Fruit fly (Drosophila melanogaster): Measurements from ENCODE around the gene CG18170.

CG18170 gene

DNA sequence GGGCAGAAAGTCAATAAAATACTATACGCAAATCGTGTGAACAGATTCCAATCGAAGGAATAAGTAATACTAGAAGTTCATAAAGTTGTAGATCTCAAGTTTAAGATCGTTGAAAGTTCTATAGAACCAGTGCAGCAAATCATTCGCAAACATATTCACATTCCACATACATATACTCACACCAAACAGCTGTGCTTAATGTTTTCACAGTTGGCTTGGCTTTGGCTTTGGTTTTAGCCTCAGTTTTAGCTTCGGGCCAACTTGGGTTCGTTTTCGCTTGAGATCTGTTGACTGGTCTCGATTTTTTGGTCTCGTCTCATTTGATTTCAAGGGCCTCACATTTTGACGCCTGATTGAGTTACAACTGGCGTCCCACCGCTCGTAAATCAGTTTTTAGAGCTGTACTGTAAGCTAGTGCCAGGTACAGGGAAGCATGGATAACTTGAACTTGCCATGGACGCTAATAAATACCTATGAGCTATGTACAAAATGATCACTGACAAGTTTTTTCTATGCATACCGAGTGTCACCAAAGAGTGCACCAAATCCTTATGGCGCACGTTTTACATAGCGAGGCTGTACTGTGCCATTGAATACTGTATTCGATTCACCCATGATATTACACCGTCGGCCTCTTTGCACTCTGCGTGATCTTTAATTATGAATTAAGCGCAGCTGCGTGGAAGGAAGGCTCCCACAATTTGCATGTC lies 15.5 kb upstream of the CG18170 start (continued):
- TF ChIP-seq Gug (GFP tag; IDR thresholded peaks at IDR 0.05) (peak; percentile 87), CG10462 (GFP tag; optimal IDR thresholded peaks at IDR 0.05) (peak; percentile 45), Fer1 (GFP tag; optimal IDR thresholded peaks at IDR 0.05) (peak; percentile 84), Hr39 (optimal IDR thresholded peaks at IDR 0.05) (no peak), CG34376 (GFP tag; optimal IDR thresholded peaks at IDR 0.05) (peak; percentile 50), CG11456 (GFP tag; IDR thresholded peaks at IDR 0.05) (peak; percentile 91), CG15601 (tag; optimal IDR thresholded peaks at IDR 0.05) (peak; percentile 12), CG3726 (GFP tag; IDR thresholded peaks at IDR 0.05) (peak; percentile 84), TFAM (GFP tag; optimal IDR thresholded peaks at IDR 0.05) (no peak), Max (GFP tag; optimal IDR thresholded peaks at IDR 0.05) (peak; percentile 73), Hr3 (GFP tag; optimal IDR thresholded peaks at IDR 0.05) (peak; percentile 61), CG7786 (GFP tag; optimal IDR thresholded peaks at IDR 0.05) (peak; percentile 80), CG7987 (GFP tag; optimal IDR thresholded peaks at IDR 0.05) (peak; percentile 47), CG11560 (tag; IDR thresholded peaks at IDR 0.05) (peak; percentile 76), pros (GFP tag; optimal IDR thresholded peaks at IDR 0.05) (no peak), CG17359 (tag; optimal IDR thresholded peaks at IDR 0.05) (peak; percentile 86), Nf-YA (GFP tag; IDR thresholded peaks at IDR 0.05) (peak; percentile 73), phol (tag; optimal IDR thresholded peaks at IDR 0.05) (peak; percentile 73), CG14710 (tag; optimal IDR thresholded peaks at IDR 0.05) (peak; percentile 46), gsb (GFP tag; IDR thresholded peaks at IDR 0.05) (peak; percentile 88), unpg (GFP tag; optimal IDR thresholded peaks at IDR 0.05) (peak; percentile 84), tin (GFP tag; optimal IDR thresholded peaks at IDR 0.05) (peak; percentile 90), trem (tag; optimal IDR thresholded peaks at IDR 0.05) (peak; percentile 18), CG11696 (GFP tag; IDR thresholded peaks at IDR 0.05) (peak; percentile 76), CG9609 (GFP tag; optimal IDR thresholded peaks at IDR 0.05) (peak; percentile 53), CG12236 (GFP tag; optimal IDR thresholded peaks at IDR 0.05) (peak; percentile 48), CG9797 (GFP tag; optimal IDR thresholded peaks at IDR 0.05) (no peak), ham (GFP tag; IDR thresholded peaks at IDR 0.05) (peak; percentile 57; the same call in 1 of the 2 replicates), Asciz (GFP tag; optimal IDR thresholded peaks at IDR 0.05) (peak; percentile 44), CG14050 (GFP tag; IDR thresholded peaks at IDR 0.05) (peak; percentile 69), nmo (GFP tag; optimal IDR thresholded peaks at IDR 0.05) (peak; percentile 59), Dbx (GFP tag; IDR thresholded peaks at IDR 0.05) (peak; percentile 82), Dip2 (GFP tag; IDR thresholded peaks at IDR 0.05) (peak; percentile 38; the same call in 1 of the 2 replicates), BtbVII (GFP tag; optimal IDR thresholded peaks at IDR 0.05) (peak; percentile 62), Bdp1 (GFP tag; optimal IDR thresholded peaks at IDR 0.05) (peak; percentile 58), sd (tag; optimal IDR thresholded peaks at IDR 0.05) (no peak), Fer3 (tag; optimal IDR thresholded peaks at IDR 0.05) (peak; percentile 83), bab2 (GFP tag; optimal IDR thresholded peaks at IDR 0.05) (peak; percentile 87), gro (GFP tag; optimal IDR thresholded peaks at IDR 0.05) (peak; percentile 91), CG12744 (GFP tag; optimal IDR thresholded peaks at IDR 0.05) (peak; percentile 43), Hr78 (GFP tag; optimal IDR thresholded peaks at IDR 0.05) (peak in 1 of 2 experiments; percentile 7), ATbp (GFP tag; optimal IDR thresholded peaks at IDR 0.05) (peak; percentile 61), CG5953 (GFP tag; IDR thresholded peaks at IDR 0.05) (peak; percentile 62; the same call in 1 of the 2 replicates), CG3407 (GFP tag; optimal IDR thresholded peaks at IDR 0.05) (peak; percentile 24), toy (GFP tag; IDR thresholded peaks at IDR 0.05) (peak; percentile 82), CG10543 (GFP tag; optimal IDR thresholded peaks at IDR 0.05) (peak; percentile 59), NK7.1 (GFP tag; optimal IDR thresholded peaks at IDR 0.05) (peak; percentile 74), Spps (tag; optimal IDR thresholded peaks at IDR 0.05) (peak; percentile 18), CG7372 (GFP tag; IDR thresholded peaks at IDR 0.05) (peak; percentile 88), CG6689 (GFP tag; IDR thresholded peaks at IDR 0.05) (peak; percentile 87)

Data from whole organism, embryonic.